Worm (Caenorhabditis elegans) whole organism, young adult: ENCODE data around the gene col-145.

Experiments used
- B0035.1 ChIP-seq: sonication (generic microtip); optimal IDR thresholded peaks from 2 replicates; lab custom pipeline; 2016; ENCODE audit warnings: missing genetic modification characterization, mild to moderate bottlenecking, missing compliant biosample characterization, missing genotype, missing genetic modification reagents
- K11D2.4 ChIP-seq: fragments of 200-800 bp; sonication (Bioruptor generic); IDR thresholded peaks from 2 replicates; pipeline ENCODE4 v1.3.6; 2022; ENCODE audit warnings: missing genetic modification reagents, missing genetic modification characterization, missing compliant biosample characterization
- Y56A3A.18 ChIP-seq: fragments of 200-800 bp; sonication (Bioruptor generic); IDR thresholded peaks from 2 replicates; pipeline ENCODE4 v1.3.6; 2022; ENCODE audit warnings: missing genetic modification reagents, missing genetic modification characterization, missing compliant biosample characterization
- athp-1 ChIP-seq: sonication (generic microtip); optimal IDR thresholded peaks from 2 replicates; lab custom pipeline; 2017; ENCODE audit warnings: mild to moderate bottlenecking, missing genetic modification characterization, missing compliant biosample characterization
- cebp-2 ChIP-seq: fragments of 200-800 bp; sonication (Bioruptor generic); IDR thresholded peaks from 2 replicates; pipeline ENCODE4 v1.3.6; 2022; ENCODE audit warnings: missing genetic modification characterization, missing compliant biosample characterization
- ceh-100 ChIP-seq: fragments of 200-800 bp; sonication (Bioruptor generic); IDR thresholded peaks from 2 replicates; pipeline ENCODE4 v1.3.6; 2022; ENCODE audit warnings: missing genetic modification reagents, missing genetic modification characterization, missing compliant biosample characterization
- egl-44 ChIP-seq: fragments of 200-800 bp; sonication (Bioruptor generic); IDR thresholded peaks from 2 replicates; pipeline ENCODE4 v1.3.6; 2022; ENCODE audit warnings: missing genetic modification reagents, missing genetic modification characterization, missing compliant biosample characterization
- gei-17 ChIP-seq: fragments of 200-800 bp; sonication (Bioruptor generic); optimal IDR thresholded peaks from 2 replicates; lab custom pipeline; 2018; ENCODE audit warnings: mild to moderate bottlenecking, missing genetic modification characterization, missing compliant biosample characterization
- hlh-26 ChIP-seq: fragments of 200-800 bp; sonication (Bioruptor generic); conservative IDR thresholded peaks from 2 replicates; pipeline ENCODE4 v1.3.6; 2022; ENCODE audit warnings: missing genetic modification reagents, missing genetic modification characterization, missing compliant biosample characterization
- hsf-1 ChIP-seq: fragments of 200-800 bp; sonication (Bioruptor generic); IDR thresholded peaks from 2 replicates; pipeline ENCODE4 v1.3.6; 2022; ENCODE audit warnings: missing genetic modification reagents, missing genetic modification characterization, missing compliant biosample characterization
- let-607 ChIP-seq, 2 experiments: fragments of 200-800 bp in 1 of 2; sonication (Bioruptor generic) in 1 of 2; sonication (generic microtip) in 1 of 2; optimal IDR thresholded peaks; 2 replicates each; lab custom pipeline; 2016 to 2018; ENCODE audit warnings: mild to moderate bottlenecking in 2 of 2, missing compliant biosample characterization in 2 of 2, missing genetic modification characterization in 2 of 2, moderate library complexity in 2 of 2, missing genotype in 1 of 2
- lin-35 ChIP-seq, 3 experiments: fragments of 150-350 bp in 2 of 3; sonication (generic microtip) in 1 of 3; optimal IDR thresholded peaks; 2 replicates each; lab custom pipeline; 2014 to 2018; ENCODE audit warnings: missing biosample characterization in 3 of 3, missing genetic modification characterization in 3 of 3, missing genetic modification reagents in 3 of 3
- madf-10 ChIP-seq: sonication (generic microtip); optimal IDR thresholded peaks from 2 replicates; lab custom pipeline; 2016; ENCODE audit warnings: mild to moderate bottlenecking, missing genetic modification characterization, missing compliant biosample characterization
- mxl-1 ChIP-seq: sonication (generic microtip); optimal IDR thresholded peaks from 2 replicates; lab custom pipeline; 2016; ENCODE audit warnings: missing genetic modification characterization, missing compliant biosample characterization
- nfya-1 ChIP-seq: sonication (generic microtip); optimal IDR thresholded peaks from 2 replicates; lab custom pipeline; 2017; ENCODE audit warnings: antibody characterized with exemption, missing compliant biosample characterization, missing genetic modification characterization, borderline replicate concordance; ENCODE audit not compliant: insufficient read depth
- nhr-27 ChIP-seq: fragments of 200-800 bp; sonication (Bioruptor generic); optimal IDR thresholded peaks from 2 replicates; lab custom pipeline; 2018; ENCODE audit warnings: mild to moderate bottlenecking, missing genetic modification characterization, moderate library complexity, missing compliant biosample characterization
- pbrm-1 ChIP-seq: fragments of 200-800 bp; sonication (Bioruptor generic); IDR thresholded peaks from 2 replicates; pipeline ENCODE4 v1.3.6; 2022; ENCODE audit warnings: missing genetic modification reagents, missing genetic modification characterization, missing compliant biosample characterization
- snpc-1.1 ChIP-seq: sonication (generic microtip); optimal IDR thresholded peaks from 2 replicates; lab custom pipeline; 2017; ENCODE audit warnings: missing genetic modification characterization, mild to moderate bottlenecking, missing compliant biosample characterization, antibody characterized with exemption, moderate library complexity, missing genotype, missing genetic modification reagents; ENCODE audit not compliant: insufficient read depth
- unc-130 ChIP-seq: sonication (generic microtip); optimal IDR thresholded peaks from 2 replicates; lab custom pipeline; 2016; ENCODE audit warnings: missing genetic modification reagents, missing genetic modification characterization, missing compliant biosample characterization

Gene col-145

DNA sequence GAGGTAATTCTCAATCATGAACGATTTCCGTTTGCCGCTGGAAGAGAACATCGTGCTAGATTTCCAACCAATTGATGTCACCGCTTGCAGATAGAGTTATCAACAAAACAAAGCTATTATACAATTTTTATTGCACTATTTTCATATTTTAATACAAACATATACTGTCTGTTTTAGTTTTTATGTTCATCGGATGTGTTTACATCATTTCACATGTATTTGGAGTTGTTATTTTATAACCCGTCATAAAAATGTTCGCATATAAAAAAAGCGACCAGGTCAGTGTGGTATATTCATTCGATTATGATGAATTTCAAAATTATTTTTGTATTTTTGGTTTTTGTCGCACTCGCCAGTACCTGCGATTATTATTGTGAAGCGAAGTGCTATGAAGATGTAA lies 39.6 kb downstream of the col-145 start, which contains the start of gene F21C10.11:
Gene F21C10.11 (plus strand): TSS at position 301 of the 400 bp plus-strand sequence.
- TF ChIP-seq ceh-100 (GFP tag; lab: Robert Waterston, UW) (no peak), pbrm-1 (no peak)

DNA sequence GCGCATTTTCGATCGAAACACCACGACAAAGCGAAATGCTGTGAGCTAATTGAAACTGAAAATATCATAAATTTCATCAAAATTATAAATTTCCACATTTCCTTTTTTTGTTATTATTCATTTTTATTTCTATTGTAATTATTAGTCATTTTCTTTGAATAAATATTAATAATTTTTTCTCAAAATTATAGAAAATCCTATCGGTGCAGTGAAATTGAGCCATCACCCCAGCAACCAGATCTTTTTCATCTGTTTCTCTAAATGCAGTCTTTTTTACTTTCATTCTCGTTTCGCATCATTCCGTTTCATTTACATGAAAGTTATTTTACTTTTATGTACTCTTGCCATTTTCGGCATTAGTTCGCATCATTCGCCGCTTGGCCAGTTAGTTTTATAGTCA lies 40.8 kb downstream of the col-145 start, which contains the start of gene F21C10.13:
Gene F21C10.13 (plus strand): TSS at position 301 of the 400 bp plus-strand sequence.
- no peak for TF ChIP-seq nfya-1 (tag; lab: Kevin White, UChicago)
- no peak for TF ChIP-seq madf-10 (tag; lab: Kevin White, UChicago)
- no peak for TF ChIP-seq nhr-27 (tag; lab: Kevin White, UChicago)
- no peak for TF ChIP-seq let-607 (tag; optimal IDR thresholded peaks at IDR 0.05; lab: Kevin White, UChicago)
- no peak for TF ChIP-seq ceh-100 (GFP tag; lab: Robert Waterston, UW)
- TF ChIP-seq gei-17, result no peak
- TF ChIP-seq mxl-1 (tag; lab: Kevin White, UChicago), result no peak
- TF ChIP-seq lin-35 (GFP tag; optimal IDR thresholded peaks at IDR 0.05; lab: Kevin White, UChicago), result no peak
- TF ChIP-seq K11D2.4, result no peak
- TF ChIP-seq, all 124 proteins: peak for 0

DNA sequence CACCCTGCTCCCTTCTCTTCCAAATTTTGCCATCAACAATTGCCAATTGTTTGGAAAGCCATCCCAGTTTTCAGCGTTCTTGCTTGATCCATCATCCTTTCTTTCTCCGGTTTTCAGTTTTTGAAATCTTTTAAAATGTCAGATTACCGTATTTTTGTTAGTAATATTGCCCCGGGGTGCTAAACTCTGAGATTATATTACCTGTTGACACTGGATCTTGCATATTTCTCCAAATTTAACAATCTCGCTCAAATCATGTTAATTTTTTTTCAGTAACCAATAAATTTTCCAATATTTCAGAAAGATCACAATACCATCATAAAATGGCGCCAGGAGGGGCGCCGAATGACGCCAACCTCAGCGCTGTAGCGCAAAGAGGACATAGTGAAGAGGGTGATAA lies 50.3 kb downstream of the col-145 start, which contains the start of gene F21C10.7:
Gene F21C10.7 (plus strand): TSS at position 301 of the 400 bp plus-strand sequence.
- TF ChIP-seq pbrm-1 (no peak), unc-130 (GFP tag; lab: Kevin White, UChicago) (no peak), egl-44 (GFP tag; lab: Robert Waterston, UW) (no peak), cebp-2 (GFP tag; lab: Robert Waterston, UW) (no peak), hlh-26 (no peak), athp-1 (no peak), Y56A3A.18 (GFP tag; lab: Robert Waterston, UW) (no peak), hsf-1 (GFP tag; lab: Robert Waterston, UW) (no peak), B0035.1 (tag; lab: Kevin White, UChicago) (no peak), snpc-1.1 (tag; lab: Kevin White, UChicago) (no peak)
